Worm (Caenorhabditis elegans) whole organism, late embryonic: ENCODE data around the gene gpdh-2.

Source experiments
- C08G9.2 ChIP-seq: sonication (generic microtip); optimal IDR thresholded peaks from 2 replicates; lab custom pipeline; 2016; ENCODE audit warnings: mild to moderate bottlenecking, missing genetic modification characterization, moderate library complexity, missing compliant biosample characterization
- C38D4.7 ChIP-seq: fragments of 200-800 bp; sonication (Bioruptor generic); optimal IDR thresholded peaks from 2 replicates; lab custom pipeline; 2018; ENCODE audit warnings: mild to moderate bottlenecking, missing genetic modification characterization, moderate library complexity, missing compliant biosample characterization
- T23F11.4 ChIP-seq: fragments of 200-800 bp; sonication (Bioruptor generic); optimal IDR thresholded peaks from 2 replicates; lab custom pipeline; 2018; ENCODE audit warnings: mild to moderate bottlenecking, missing genetic modification characterization, missing compliant biosample characterization
- Y22D7AL.16 ChIP-seq: sonication (generic microtip); optimal IDR thresholded peaks from 2 replicates; lab custom pipeline; 2016; ENCODE audit warnings: missing genetic modification characterization, missing compliant biosample characterization
- ceh-14 ChIP-seq: sonication (generic microtip); optimal IDR thresholded peaks from 2 replicates; lab custom pipeline; 2016; ENCODE audit warnings: missing genotype, missing genetic modification characterization, missing compliant biosample characterization
- ceh-19 ChIP-seq: fragments of 200-800 bp; sonication (Bioruptor generic); optimal IDR thresholded peaks from 2 replicates; lab custom pipeline; 2018; ENCODE audit warnings: mild to moderate bottlenecking, missing genetic modification characterization, missing compliant biosample characterization
- ceh-31 ChIP-seq: sonication (generic microtip); optimal IDR thresholded peaks from 2 replicates; lab custom pipeline; 2016; ENCODE audit warnings: missing genetic modification characterization, missing compliant biosample characterization
- ceh-34 ChIP-seq: sonication (generic microtip); optimal IDR thresholded peaks from 2 replicates; lab custom pipeline; 2016; ENCODE audit warnings: mild to moderate bottlenecking, missing genetic modification characterization, missing compliant biosample characterization
- ceh-48 ChIP-seq: sonication (generic microtip); optimal IDR thresholded peaks from 2 replicates; lab custom pipeline; 2016; ENCODE audit warnings: missing genetic modification characterization, inconsistent platforms, missing compliant biosample characterization
- dmd-4 ChIP-seq: sonication (generic microtip); optimal IDR thresholded peaks from 2 replicates; lab custom pipeline; 2016; ENCODE audit warnings: borderline replicate concordance, missing genetic modification characterization, missing compliant biosample characterization
- dve-1 ChIP-seq: sonication (generic microtip); optimal IDR thresholded peaks from 2 replicates; lab custom pipeline; 2017; ENCODE audit warnings: antibody characterized with exemption, mild to moderate bottlenecking, missing genetic modification characterization, missing compliant biosample characterization
- elt-2 ChIP-seq: sonication (generic microtip); optimal IDR thresholded peaks from 2 replicates; lab custom pipeline; 2016; ENCODE audit warnings: missing genetic modification reagents, missing genetic modification characterization, missing compliant biosample characterization
- fkh-6 ChIP-seq: sonication (generic microtip); optimal IDR thresholded peaks from 2 replicates; lab custom pipeline; 2016; ENCODE audit warnings: missing genetic modification characterization, missing compliant biosample characterization
- gmeb-2 ChIP-seq: sonication (generic microtip); optimal IDR thresholded peaks from 2 replicates; lab custom pipeline; 2016; ENCODE audit warnings: missing genetic modification characterization, inconsistent platforms, missing compliant biosample characterization
- hlh-13 ChIP-seq: fragments of 200-800 bp; sonication (Bioruptor generic); optimal IDR thresholded peaks from 2 replicates; lab custom pipeline; 2018; ENCODE audit warnings: mild to moderate bottlenecking, missing genetic modification characterization, missing compliant biosample characterization
- hlh-15 ChIP-seq: sonication (generic microtip); optimal IDR thresholded peaks from 2 replicates; lab custom pipeline; 2016; ENCODE audit warnings: missing genetic modification characterization, missing compliant biosample characterization
- hlh-30 ChIP-seq: sonication (generic microtip); optimal IDR thresholded peaks from 2 replicates; lab custom pipeline; 2017; ENCODE audit warnings: antibody characterized with exemption, missing genetic modification characterization, missing compliant biosample characterization; ENCODE audit not compliant: insufficient read depth
- hlh-6 ChIP-seq: sonication (generic microtip); optimal IDR thresholded peaks from 2 replicates; lab custom pipeline; 2016; ENCODE audit warnings: missing genotype, missing genetic modification characterization, missing compliant biosample characterization
- hlh-8 ChIP-seq: sonication (generic microtip); optimal IDR thresholded peaks from 2 replicates; lab custom pipeline; 2016; ENCODE audit warnings: missing genotype, missing genetic modification characterization, missing compliant biosample characterization
- madf-2 ChIP-seq: sonication (generic microtip); optimal IDR thresholded peaks from 2 replicates; lab custom pipeline; 2017; ENCODE audit warnings: missing genetic modification characterization, missing compliant biosample characterization
- mec-3 ChIP-seq: sonication (generic microtip); optimal IDR thresholded peaks from 2 replicates; lab custom pipeline; 2016; ENCODE audit warnings: borderline replicate concordance, missing genetic modification characterization, missing compliant biosample characterization
- nfya-1 ChIP-seq: sonication (generic microtip); optimal IDR thresholded peaks from 2 replicates; lab custom pipeline; 2017; ENCODE audit warnings: missing genetic modification characterization, mild to moderate bottlenecking, missing compliant biosample characterization, antibody characterized with exemption, moderate library complexity
- nhr-11 ChIP-seq: fragments of 150-350 bp; optimal IDR thresholded peaks from 2 replicates; lab custom pipeline; 2014; ENCODE audit warnings: missing biosample characterization, missing genetic modification characterization
- nhr-232 ChIP-seq: sonication (generic microtip); optimal IDR thresholded peaks from 2 replicates; lab custom pipeline; 2016; ENCODE audit warnings: missing genetic modification characterization, missing compliant biosample characterization
- odd-2 ChIP-seq: sonication (generic microtip); optimal IDR thresholded peaks from 2 replicates; lab custom pipeline; 2017; ENCODE audit warnings: antibody characterized with exemption, mild to moderate bottlenecking, missing genetic modification characterization, missing compliant biosample characterization
- pag-3 ChIP-seq: sonication (generic microtip); optimal IDR thresholded peaks from 2 replicates; lab custom pipeline; 2016; ENCODE audit warnings: missing compliant biosample characterization, missing genetic modification characterization, borderline replicate concordance
- pat-9 ChIP-seq: fragments of 200-800 bp; sonication (Bioruptor generic); optimal IDR thresholded peaks from 2 replicates; lab custom pipeline; 2018; ENCODE audit warnings: mild to moderate bottlenecking, missing genetic modification characterization, moderate library complexity, missing compliant biosample characterization
- pqm-1 ChIP-seq: sonication (generic microtip); optimal IDR thresholded peaks from 2 replicates; lab custom pipeline; 2016; ENCODE audit warnings: missing genetic modification characterization, missing compliant biosample characterization
- pros-1 ChIP-seq: fragments of 150-350 bp; optimal IDR thresholded peaks from 2 replicates; lab custom pipeline; 2014; ENCODE audit warnings: missing biosample characterization, missing genetic modification reagents, missing genetic modification characterization
- rnt-1 ChIP-seq: sonication (generic microtip); optimal IDR thresholded peaks from 2 replicates; lab custom pipeline; 2016; ENCODE audit warnings: missing genetic modification characterization, missing compliant biosample characterization
- sdc-2 ChIP-seq: sonication (generic microtip); optimal IDR thresholded peaks from 2 replicates; lab custom pipeline; 2016; ENCODE audit warnings: missing genotype, missing genetic modification characterization, missing compliant biosample characterization
- sox-2 ChIP-seq: fragments of 200-800 bp; sonication (Bioruptor generic); IDR thresholded peaks from 2 replicates; pipeline ENCODE4 v1.3.6; 2022; ENCODE audit warnings: missing genetic modification reagents, missing genetic modification characterization, missing compliant biosample characterization
- sox-4 ChIP-seq: sonication (generic microtip); optimal IDR thresholded peaks from 2 replicates; lab custom pipeline; 2017; ENCODE audit warnings: mild to moderate bottlenecking, missing genetic modification characterization, inconsistent platforms, missing compliant biosample characterization
- tbx-2 ChIP-seq: sonication (generic microtip); optimal IDR thresholded peaks from 2 replicates; lab custom pipeline; 2016; ENCODE audit warnings: missing genetic modification characterization, missing compliant biosample characterization
- tbx-7 ChIP-seq: sonication (generic microtip); optimal IDR thresholded peaks from 2 replicates; lab custom pipeline; 2016; ENCODE audit warnings: missing genotype, missing genetic modification characterization, missing compliant biosample characterization
- unc-3 ChIP-seq, 2 experiments: fragments of 200-800 bp in 1 of 2; sonication (Bioruptor generic) in 1 of 2; sonication (generic microtip) in 1 of 2; conservative IDR thresholded peaks in 1 of 2; optimal IDR thresholded peaks in 1 of 2; 2 replicates each; pipeline versions ENCODE4 v1.3.6 to Lab custom; 2016 to 2022; ENCODE audit warnings: missing compliant biosample characterization in 2 of 2, missing genetic modification characterization in 2 of 2, missing genetic modification reagents in 1 of 2
- unc-55 ChIP-seq: sonication (generic microtip); optimal IDR thresholded peaks from 2 replicates; lab custom pipeline; 2017; ENCODE audit warnings: missing biosample characterization, missing genetic modification reagents, missing genetic modification characterization
- unc-86 ChIP-seq: sonication (generic microtip); optimal IDR thresholded peaks from 2 replicates; lab custom pipeline; 2016; ENCODE audit warnings: missing genetic modification characterization, missing compliant biosample characterization

Gene gpdh-2

DNA sequence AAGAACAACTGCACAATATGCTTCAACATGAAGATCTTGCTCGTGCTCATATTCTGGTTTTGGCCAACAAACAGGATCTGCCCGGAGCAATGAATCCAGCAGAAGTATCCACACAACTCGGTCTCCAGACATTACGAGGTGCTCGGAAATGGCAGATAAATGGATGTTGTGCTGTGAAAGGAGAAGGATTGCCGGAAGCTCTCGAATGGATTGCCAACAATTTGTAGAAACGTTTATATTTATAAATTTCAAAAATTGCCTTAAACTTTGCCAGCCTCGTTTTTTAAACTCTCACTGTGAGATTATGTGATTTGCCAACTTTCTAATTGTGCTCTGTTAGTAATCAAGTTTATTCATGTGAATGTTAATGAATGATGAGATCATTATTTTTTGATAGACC lies 35.2 kb downstream of the gpdh-2 start:
- TF ChIP-seq pat-9 (no peak), unc-86 (tag; lab: Kevin White, UChicago) (no peak), T23F11.4 (no peak), sox-4 (tag; lab: Kevin White, UChicago) (no peak), hlh-15 (tag; lab: Kevin White, UChicago) (no peak), dve-1 (tag; lab: Kevin White, UChicago) (no peak), elt-2 (no peak), ceh-19 (no peak)

- no peak for TF ChIP-seq unc-55 (GFP tag; lab: Kevin White, UChicago)
- TF ChIP-seq ceh-31 (tag; lab: Kevin White, UChicago): no peak
- no peak for TF ChIP-seq nfya-1 (tag; lab: Kevin White, UChicago)
- TF ChIP-seq madf-2 (tag; lab: Kevin White, UChicago): no peak
- no peak for TF ChIP-seq hlh-8 (tag; lab: Kevin White, UChicago)
- TF ChIP-seq Y22D7AL.16 (tag; lab: Kevin White, UChicago): no peak
- TF ChIP-seq, all 69 proteins: peak for 0
Observed at ce11 chrIII:9822942-9823341, 36.0 kb downstream of the gpdh-2 start, which contains the start of gene arl-5. Gene arl-5, plus strand, starts transcription at chrIII:9823242.

DNA sequence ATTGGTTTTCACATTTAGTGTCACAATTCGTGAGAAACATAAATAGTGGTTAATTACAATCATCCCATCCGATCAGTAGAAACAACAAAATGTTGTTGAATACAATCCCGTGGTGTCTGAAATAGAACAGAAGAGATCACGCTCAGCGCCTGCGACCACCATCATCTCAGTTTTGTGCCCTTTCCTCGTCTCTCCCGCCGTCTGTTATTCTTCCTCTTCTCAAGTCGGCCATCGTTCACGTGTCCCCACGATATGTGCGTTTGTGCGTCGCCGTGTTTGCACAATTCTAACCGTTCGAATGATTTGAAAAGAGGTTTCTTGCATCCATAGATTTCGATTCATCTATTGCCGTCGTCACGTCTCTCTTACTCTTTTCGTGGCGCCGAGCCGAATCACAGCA lies 40.2 kb downstream of the gpdh-2 start, which contains the start of gene panl-3:
Gene panl-3, plus strand, starts transcription at position 294 of the 400 bp plus-strand sequence.
- TF ChIP-seq odd-2 (tag; lab: Kevin White, UChicago) (no peak), sdc-2 (tag; lab: Kevin White, UChicago) (no peak), mec-3 (no peak), pros-1 (tag; lab: Kevin White, UChicago) (peak; percentile 40), ceh-31 (tag; lab: Kevin White, UChicago) (peak; percentile 41), hlh-30 (tag; lab: Kevin White, UChicago) (peak; percentile 94), rnt-1 (tag; lab: Kevin White, UChicago) (peak; percentile 14), tbx-2 (tag; lab: Kevin White, UChicago) (peak; percentile 77), ceh-34 (tag; lab: Kevin White, UChicago) (peak; percentile 33), unc-86 (tag; lab: Kevin White, UChicago) (no peak), C08G9.2 (peak; percentile 32), ceh-48 (tag; lab: Kevin White, UChicago) (no peak), nfya-1 (tag; lab: Kevin White, UChicago) (peak; percentile 16), hlh-6 (peak; percentile 42), pag-3 (tag; lab: Kevin White, UChicago) (no peak), pqm-1 (tag; lab: Kevin White, UChicago) (no peak)

ce11 chrIII:9817894-9818293 lies 41.1 kb downstream of the gpdh-2 start:
- TF ChIP-seq ceh-14 (no peak), tbx-7 (tag; lab: Kevin White, UChicago) (no peak), hlh-6 (no peak), unc-3 (GFP tag; conservative IDR thresholded peaks at IDR 0.05; lab: Robert Waterston, UW) (no peak), unc-3 (tag; optimal IDR thresholded peaks at IDR 0.05; lab: Kevin White, UChicago) (no peak), nhr-232 (tag; lab: Kevin White, UChicago) (no peak), nhr-11 (tag; lab: Kevin White, UChicago) (no peak), C08G9.2 (no peak), ceh-48 (tag; lab: Kevin White, UChicago) (no peak), sox-2 (GFP tag; lab: Robert Waterston, UW) (no peak), ceh-31 (tag; lab: Kevin White, UChicago) (no peak), hlh-13 (GFP tag; lab: Kevin White, UChicago) (no peak), fkh-6 (tag; lab: Kevin White, UChicago) (no peak), rnt-1 (tag; lab: Kevin White, UChicago) (no peak), unc-86 (tag; lab: Kevin White, UChicago) (no peak), dmd-4 (no peak), ceh-34 (tag; lab: Kevin White, UChicago) (no peak), C38D4.7 (GFP tag; lab: Kevin White, UChicago) (no peak), sox-4 (tag; lab: Kevin White, UChicago) (no peak), gmeb-2 (tag; lab: Kevin White, UChicago) (no peak)
